Worm (Caenorhabditis elegans): ENCODE measurements around the gene Y64G10A.2.

DNA sequence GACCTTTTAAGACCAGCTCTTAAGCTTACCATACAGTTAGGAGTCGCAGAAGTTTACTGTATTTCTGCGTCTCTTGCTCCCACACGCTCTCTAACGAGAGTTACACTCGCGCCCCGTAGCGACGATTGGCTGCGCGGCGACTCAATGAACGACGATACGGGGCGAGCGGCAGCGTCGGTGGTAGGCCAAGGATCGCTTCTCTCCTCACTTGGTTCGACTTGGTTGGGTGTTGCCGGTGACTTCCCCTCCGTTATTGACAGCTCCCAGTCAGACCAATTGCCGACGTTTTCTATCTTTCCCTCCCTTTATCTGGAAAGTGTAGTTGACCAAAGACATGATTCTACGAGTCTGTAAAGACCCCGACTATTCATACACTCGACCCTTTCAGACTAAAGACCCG, 11.3 kb upstream of the Y64G10A.2 start:
- TF ChIP-seq elt-1 (tag; optimal IDR thresholded peaks at IDR 0.05; ENCODE audit: borderline replicate concordance, insufficient read depth) = no peak
- no peak for TF ChIP-seq ces-1 (GFP tag; optimal IDR thresholded peaks at IDR 0.05)
- TF ChIP-seq mab-5 (tag; optimal IDR thresholded peaks at IDR 0.05) = no peak
- no peak for TF ChIP-seq mls-2 (tag; optimal IDR thresholded peaks at IDR 0.05)
- TF ChIP-seq hlh-1 (tag; optimal IDR thresholded peaks at IDR 0.05) = no peak
- TF ChIP-seq blmp-1 (tag; optimal IDR thresholded peaks at IDR 0.05) = no peak
- TF ChIP-seq drap-1 (GFP tag; optimal IDR thresholded peaks at IDR 0.05) = no peak
- TF ChIP-seq unc-39 (tag; optimal IDR thresholded peaks at IDR 0.05) = no peak
- no peak for TF ChIP-seq nhr-12 (tag; optimal IDR thresholded peaks at IDR 0.05)
